ENCODE assay signal across 7 worm cellular contexts in genomic region chrIV:17269702-17270101, ce11.
TF ChIP-seq lines count a peak whose summit lies in the region.

No protein-coding gene starts in this region.

TF ChIP-seq in whole organism, L1 larva, 84 proteins besides CTCF, POLR2A, EP300 and RAD21:
- TF ChIP-seq C34B4.2 (tag; optimal IDR thresholded peaks at IDR 0.05; lab: Kevin White, UChicago) (no peak), efl-1 (optimal IDR thresholded peaks at IDR 0.05; lab: Kevin White, UChicago) (no peak), efl-1 (GFP tag; optimal IDR thresholded peaks at IDR 0.05 in 1 of 2; lab: Kevin White, UChicago) (no peak), pqm-1 (tag; optimal IDR thresholded peaks at IDR 0.05; lab: Kevin White, UChicago) (no peak), fos-1 (tag; optimal IDR thresholded peaks at IDR 0.05; lab: Kevin White, UChicago) (no peak), sup-37 (GFP tag; optimal IDR thresholded peaks at IDR 0.05; lab: Kevin White, UChicago) (no peak), ceh-63 (GFP tag; optimal IDR thresholded peaks at IDR 0.05; lab: Kevin White, UChicago) (no peak), blmp-1 (tag; optimal IDR thresholded peaks at IDR 0.05; lab: Kevin White, UChicago) (peak; percentile 12), mab-9 (GFP tag; IDR thresholded peaks at IDR 0.05; lab: Robert Waterston, UW) (no peak)

TF ChIP-seq in whole organism, L2 larva, 48 proteins besides CTCF, POLR2A, EP300 and RAD21:
- TF ChIP-seq ceh-16 (tag; optimal IDR thresholded peaks at IDR 0.05; lab: Kevin White, UChicago), result peak; percentile 17
- no peak for TF ChIP-seq ZK546.5 (tag; optimal IDR thresholded peaks at IDR 0.05; lab: Kevin White, UChicago)

TF ChIP-seq in whole organism, L3 larva, 47 proteins besides CTCF, POLR2A, EP300 and RAD21:
- TF ChIP-seq tbx-2 (tag; optimal IDR thresholded peaks at IDR 0.05; lab: Kevin White, UChicago) (no peak), nhr-25 (tag; optimal IDR thresholded peaks at IDR 0.05; lab: Kevin White, UChicago) (peak; percentile 25)
TF ChIP-seq in whole organism, L3 larva: peak in this region for 1.

TF ChIP-seq in whole organism, early embryonic, 17 proteins besides CTCF, POLR2A, EP300 and RAD21:
- TF ChIP-seq ceh-36 (tag; optimal IDR thresholded peaks at IDR 0.05; lab: Kevin White, UChicago) (peak; percentile 20), ceh-13 (GFP tag; optimal IDR thresholded peaks at IDR 0.05; lab: Kevin White, UChicago) (no peak)

TF ChIP-seq in whole organism, late embryonic, 69 proteins besides CTCF, POLR2A, EP300 and RAD21:
- no peak for TF ChIP-seq F13H6.1 (tag; optimal IDR thresholded peaks at IDR 0.05; lab: Kevin White, UChicago)
- TF ChIP-seq K02D7.2 (tag; optimal IDR thresholded peaks at IDR 0.05; lab: Kevin White, UChicago), result no peak
- no peak for TF ChIP-seq sox-2 (GFP tag; IDR thresholded peaks at IDR 0.05; lab: Robert Waterston, UW)
- TF ChIP-seq unc-55 (GFP tag; optimal IDR thresholded peaks at IDR 0.05; lab: Kevin White, UChicago), result peak; percentile 98
TF ChIP-seq in whole organism, late embryonic: peak in this region for 1.

TF ChIP-seq in whole organism, midembryonic, 9 proteins besides CTCF, POLR2A, EP300 and RAD21:
- TF ChIP-seq cog-1 (tag; optimal IDR thresholded peaks at IDR 0.05; lab: Kevin White, UChicago) (peak; percentile 22), ref-1 (GFP tag; conservative IDR thresholded peaks at IDR 0.05; lab: Robert Waterston, UW) (no peak)

TF ChIP-seq in whole organism, mixed stage, embryonic, 35 proteins besides CTCF, POLR2A, EP300 and RAD21:
- peak; percentile 99 for TF ChIP-seq unc-62 (GFP tag; optimal IDR thresholded peaks at IDR 0.05; lab: Kevin White, UChicago)
- TF ChIP-seq hlh-1 (tag; optimal IDR thresholded peaks at IDR 0.05; lab: Kevin White, UChicago), result peak; percentile 66
- peak; percentile 44 for TF ChIP-seq mab-5 (tag; optimal IDR thresholded peaks at IDR 0.05; lab: Kevin White, UChicago)
- no peak for TF ChIP-seq unc-39 (tag; optimal IDR thresholded peaks at IDR 0.05; lab: Kevin White, UChicago)
- TF ChIP-seq nhr-2 (tag; optimal IDR thresholded peaks at IDR 0.05; lab: Kevin White, UChicago), result peak; percentile 80
- no peak for TF ChIP-seq zip-8 (tag; optimal IDR thresholded peaks at IDR 0.05; lab: Kevin White, UChicago)
